Fruit fly (Drosophila melanogaster): Measurements from ENCODE around the gene ND-23.

Gene ND-23

DNA sequence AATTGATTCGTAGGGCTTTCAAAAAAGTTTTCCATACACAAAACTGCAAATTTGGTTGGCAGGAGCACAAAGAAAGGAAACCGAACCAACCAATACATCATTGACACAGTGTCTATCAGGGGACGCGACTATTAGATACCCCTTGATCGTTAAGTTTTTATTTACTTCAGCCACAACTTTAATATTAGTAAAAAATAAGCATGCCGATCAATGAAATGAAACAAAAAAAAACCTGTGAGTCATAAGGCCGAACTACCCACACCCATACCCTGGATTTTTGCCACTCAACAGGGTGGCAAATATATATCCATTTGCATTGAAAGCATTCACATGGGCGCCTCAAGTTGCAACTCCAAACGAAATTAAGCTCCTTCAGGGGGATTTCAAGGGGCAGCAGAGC is 20.6 kb downstream of the ND-23 start:
- TF ChIP-seq CTCF (optimal IDR thresholded peaks at IDR 0.05) (no peak), CG8478 (optimal IDR thresholded peaks at IDR 0.05) (no peak)

DNA sequence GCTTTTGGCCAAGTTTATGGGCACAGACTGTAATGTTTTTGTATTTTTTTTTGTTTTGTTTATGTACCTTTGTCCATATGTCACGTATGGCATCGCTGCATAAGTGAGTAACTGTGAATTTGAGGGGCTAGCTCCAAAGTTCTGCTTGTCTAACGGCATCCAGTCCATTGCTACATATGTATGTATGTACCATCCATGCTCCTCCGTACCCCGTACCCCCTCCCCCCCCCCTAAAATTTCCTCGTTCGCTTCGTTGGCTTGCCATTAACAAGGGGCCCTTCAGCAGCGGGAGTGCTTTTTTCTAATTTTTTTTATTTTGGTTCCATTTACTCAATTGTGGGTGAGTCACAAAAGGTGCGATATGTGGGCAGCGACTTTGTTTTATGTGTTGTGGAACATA is 22.8 kb downstream of the ND-23 start:
- no peak for TF ChIP-seq CTCF (optimal IDR thresholded peaks at IDR 0.05)
- no peak for TF ChIP-seq CG8478 (optimal IDR thresholded peaks at IDR 0.05)

DNA sequence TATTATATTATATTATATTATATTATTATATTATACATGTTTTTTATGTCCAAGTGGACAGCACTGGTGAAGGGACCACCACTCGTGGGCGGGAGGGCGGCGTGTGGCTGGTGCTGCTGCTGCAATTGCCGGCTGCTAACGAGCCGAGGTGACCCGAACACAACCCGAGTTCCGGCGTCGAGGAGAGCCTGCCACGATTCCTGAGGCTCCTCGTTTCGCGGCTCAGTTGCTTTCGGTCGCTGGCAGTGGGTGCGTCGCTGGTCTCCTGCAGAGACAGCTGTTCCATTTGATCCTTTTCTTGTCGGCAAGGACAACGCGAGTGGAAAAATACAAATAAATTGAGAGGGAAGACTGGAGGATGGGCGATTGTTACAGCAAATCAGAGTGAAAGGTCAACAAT is 26.5 kb downstream of the ND-23 start:
- TF ChIP-seq CTCF (optimal IDR thresholded peaks at IDR 0.05) = no peak
- no peak for TF ChIP-seq CG8478 (optimal IDR thresholded peaks at IDR 0.05)

DNA sequence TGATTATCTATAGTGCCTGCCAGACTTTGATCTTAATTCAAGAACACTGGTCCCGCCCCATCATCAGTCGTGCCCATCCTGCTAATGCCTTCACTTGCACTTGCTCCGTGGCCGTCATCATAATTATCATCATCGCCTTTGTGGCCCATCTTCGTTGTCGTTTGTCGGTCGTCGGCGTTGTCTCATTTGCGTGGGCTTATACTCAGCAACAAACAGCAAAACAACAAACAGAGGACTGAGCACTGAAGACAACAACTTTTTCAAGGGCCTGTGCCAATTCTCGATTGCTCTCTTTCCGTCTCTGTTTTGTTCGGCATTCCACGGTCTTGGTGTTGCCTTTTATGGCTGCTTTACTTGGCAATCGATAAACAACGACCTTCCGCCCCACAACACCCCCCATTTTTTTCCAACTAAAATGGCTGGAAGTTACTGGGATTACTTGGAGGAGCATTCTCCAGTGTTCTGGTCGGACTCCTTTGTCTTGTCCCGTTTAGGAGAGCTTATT is 29.0 kb downstream of the ND-23 start:
- TF ChIP-seq CG8478 (optimal IDR thresholded peaks at IDR 0.05) = no peak

DNA sequence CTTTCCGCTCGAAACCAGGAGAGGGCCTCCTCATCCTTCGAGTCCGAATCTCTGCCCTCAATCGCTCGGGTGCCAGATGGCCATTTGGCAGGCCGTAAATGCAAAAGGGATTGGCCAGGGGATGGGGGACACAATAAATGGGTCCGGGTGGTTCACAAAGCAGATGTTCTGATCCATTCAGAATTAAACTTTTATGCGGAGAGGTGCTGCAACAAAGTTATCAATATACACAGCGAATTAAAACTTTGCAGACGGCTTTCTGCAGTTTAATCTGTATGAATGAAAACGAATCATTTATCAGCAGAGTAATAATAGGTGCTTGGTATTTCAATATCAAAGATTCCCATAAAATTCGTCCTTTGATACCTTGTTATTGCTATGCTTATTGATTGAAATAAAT is 29.6 kb downstream of the ND-23 start:
- TF ChIP-seq CTCF (optimal IDR thresholded peaks at IDR 0.05) (no peak), CG8478 (optimal IDR thresholded peaks at IDR 0.05) (no peak)

DNA sequence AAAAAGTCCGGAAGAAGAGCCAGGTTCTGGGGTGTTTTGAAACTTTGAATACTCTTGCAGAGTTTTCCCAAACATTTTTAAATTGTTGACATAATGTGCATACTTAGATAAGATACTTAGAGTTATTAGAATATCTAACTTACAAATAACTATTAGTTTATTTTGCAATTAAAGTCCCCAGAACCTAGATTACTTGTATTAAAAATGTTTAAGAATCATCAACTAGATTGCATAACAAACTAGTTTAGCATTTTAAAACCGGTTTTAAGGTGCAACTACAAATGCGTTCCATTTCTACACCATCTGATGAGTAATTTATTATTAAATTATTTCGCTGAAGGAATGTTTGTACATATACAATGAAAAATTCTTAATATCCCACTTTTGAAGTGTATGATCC is 30.6 kb downstream of the ND-23 start:
- no peak for TF ChIP-seq CTCF (optimal IDR thresholded peaks at IDR 0.05)
- TF ChIP-seq CG8478 (optimal IDR thresholded peaks at IDR 0.05) = no peak

DNA sequence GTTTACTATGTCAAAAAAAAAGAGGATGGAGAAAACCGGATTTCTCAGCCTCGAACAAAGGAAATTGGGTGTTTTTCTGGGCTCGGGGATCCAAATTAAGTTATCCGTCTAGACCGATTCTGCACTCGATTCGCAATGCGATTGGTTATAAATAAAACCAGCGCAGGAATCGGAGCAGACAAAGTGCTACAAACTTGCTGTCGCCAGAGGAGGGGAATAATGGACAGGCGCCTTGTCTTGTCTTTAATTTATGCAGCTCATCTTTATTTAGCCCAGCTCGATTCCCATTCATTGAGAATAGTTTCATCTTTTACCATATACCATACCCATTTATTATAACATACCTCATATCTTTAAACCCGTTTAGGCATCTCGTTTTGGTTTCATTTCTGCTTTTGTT is 32.2 kb downstream of the ND-23 start:
- TF ChIP-seq CTCF (optimal IDR thresholded peaks at IDR 0.05) (no peak), CG8478 (optimal IDR thresholded peaks at IDR 0.05) (no peak)

DNA sequence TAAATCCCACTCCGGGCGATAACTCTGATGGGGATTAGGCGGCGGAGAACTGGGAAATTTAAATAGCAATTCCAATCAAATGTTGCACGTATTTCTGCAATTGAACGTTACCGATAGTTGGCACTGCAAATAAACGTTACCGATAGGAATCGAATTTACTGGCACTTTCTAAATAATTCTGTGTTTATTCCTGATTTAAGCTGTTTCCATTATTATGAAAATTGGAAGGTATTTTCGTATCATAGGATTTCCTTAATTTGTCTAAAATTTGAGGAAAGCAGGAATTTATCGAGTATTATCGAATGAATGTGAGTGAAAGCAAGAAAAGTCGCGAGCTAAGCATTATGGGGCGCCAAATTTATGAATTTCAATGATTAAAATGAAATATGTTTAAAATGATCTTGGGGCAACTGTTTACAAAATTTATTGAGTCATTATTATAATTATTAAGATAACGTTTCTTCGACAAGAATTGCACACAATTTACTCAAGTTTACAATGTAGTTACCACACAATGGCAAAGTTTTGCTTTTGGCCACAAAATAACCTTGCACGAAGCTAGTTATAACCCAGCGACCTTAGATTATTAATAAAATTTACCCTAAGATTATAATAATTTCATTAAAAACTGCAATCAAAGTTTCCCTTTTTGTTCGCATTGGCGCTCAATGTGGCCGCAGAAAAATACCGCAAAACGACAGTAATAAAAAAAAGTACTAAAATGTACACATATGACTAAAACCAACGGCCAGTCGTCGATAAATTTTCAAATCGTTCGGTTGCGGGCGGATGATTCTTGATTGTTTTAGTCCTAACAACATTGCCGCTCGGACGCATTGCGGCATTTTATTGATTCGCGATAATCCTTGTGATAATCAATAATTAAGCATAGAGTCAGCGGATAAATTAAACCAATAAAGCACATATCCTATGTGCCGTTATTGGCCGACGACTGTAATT is 33.1 kb downstream of the ND-23 start, which contains the start of gene alpha-Man-IIb:
Gene alpha-Man-IIb (plus strand): TSS at position 747 of the 960 bp plus-strand sequence.
- TF ChIP-seq CTCF (optimal IDR thresholded peaks at IDR 0.05) (peak in 1 of 2 experiments; percentile 58), CG8478 (optimal IDR thresholded peaks at IDR 0.05) (no peak)

DNA sequence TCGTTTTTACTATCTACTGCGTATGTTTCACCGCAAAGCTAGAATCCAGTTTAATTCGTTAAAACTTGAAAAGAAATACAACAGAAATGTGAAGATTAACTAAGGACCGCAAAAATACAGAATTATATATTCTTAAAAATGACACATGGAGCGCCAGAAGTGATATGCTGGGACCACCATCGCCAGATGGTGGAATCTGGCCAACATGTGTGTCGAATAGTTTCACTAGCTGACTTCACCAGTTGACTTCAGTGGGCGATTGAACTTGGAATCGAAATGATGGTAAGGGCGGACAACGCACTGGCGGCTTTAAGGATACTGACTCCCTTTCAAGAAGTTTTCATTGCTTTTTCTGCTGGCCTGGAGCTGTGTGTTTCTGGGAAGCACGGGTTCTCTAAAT is 34.9 kb downstream of the ND-23 start, which contains the start of gene CG9593:
Gene CG9593 (plus strand): TSS at position 270 of the 400 bp plus-strand sequence.
- TF ChIP-seq CG8478 (optimal IDR thresholded peaks at IDR 0.05) (no peak), CTCF (optimal IDR thresholded peaks at IDR 0.05) (no peak)

DNA sequence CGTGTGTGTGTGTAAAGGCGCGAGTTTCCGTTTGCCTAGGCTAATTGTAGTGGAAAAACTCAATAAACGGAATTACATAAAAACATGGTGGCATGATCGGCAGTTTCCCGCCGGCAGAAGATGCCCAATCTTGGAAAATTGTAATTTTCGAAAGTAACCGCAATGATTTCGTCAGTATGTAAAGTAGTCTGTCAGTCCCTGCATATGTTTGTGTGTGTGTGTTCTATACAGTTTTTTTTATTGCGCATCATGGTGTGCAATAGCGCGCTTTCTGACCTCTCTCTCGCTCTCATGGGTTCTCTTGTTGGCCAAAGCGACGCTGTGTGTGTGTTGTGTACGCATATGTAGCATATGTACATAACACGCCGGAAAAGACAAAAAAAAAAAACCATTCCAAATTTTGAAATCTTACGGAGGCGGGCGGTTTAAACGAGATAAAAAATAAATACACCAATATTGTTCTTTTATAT is 42.6 kb downstream of the ND-23 start:
- TF ChIP-seq CTCF (optimal IDR thresholded peaks at IDR 0.05) (no peak), CG8478 (optimal IDR thresholded peaks at IDR 0.05) (no peak)

DNA sequence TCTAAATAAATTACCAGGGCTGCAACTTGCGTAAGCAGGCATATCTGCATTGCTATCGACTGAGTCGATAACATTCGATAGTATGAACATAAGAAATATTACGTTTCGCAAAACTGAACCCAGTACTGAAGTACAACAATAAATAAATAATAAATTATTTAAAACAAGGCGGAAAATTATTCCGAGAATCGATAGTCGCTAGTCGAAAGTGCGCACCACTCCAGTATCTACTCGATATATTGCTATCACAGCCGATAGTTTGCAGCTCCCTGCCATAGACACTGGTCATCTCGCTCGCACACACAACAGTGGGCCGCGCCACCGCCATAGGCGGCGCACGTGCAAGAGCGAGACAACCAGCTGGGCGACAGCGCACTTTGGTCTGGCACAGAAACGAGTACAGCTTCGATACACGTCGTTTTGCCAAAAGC is 43.5 kb downstream of the ND-23 start, which contains the start of gene nsl1:
Gene nsl1 (plus strand): TSS at position 411 of the 431 bp plus-strand sequence.
- no peak for TF ChIP-seq CG8478 (optimal IDR thresholded peaks at IDR 0.05)
- peak; percentile 20 to 32 for TF ChIP-seq CTCF (optimal IDR thresholded peaks at IDR 0.05)

DNA sequence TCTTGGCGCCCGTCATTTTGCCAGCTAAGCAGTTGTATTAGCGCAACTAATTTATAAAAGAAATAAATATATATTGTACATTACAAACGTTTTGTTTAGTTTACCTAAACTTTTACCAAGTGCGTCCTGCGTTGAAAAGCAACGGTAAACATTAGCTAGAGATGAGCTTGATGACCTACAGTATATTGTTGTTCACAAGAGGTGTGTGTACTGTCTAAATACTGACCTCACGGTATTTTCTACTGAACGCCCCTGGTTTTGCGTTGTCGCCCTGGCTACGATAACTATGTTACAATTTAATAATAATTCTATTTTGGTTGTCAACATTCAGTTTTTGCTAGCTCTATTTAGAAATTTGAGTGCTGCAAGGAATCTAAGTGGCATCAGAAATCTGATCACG is 44.5 kb downstream of the ND-23 start, which contains the start of gene Acyp2:
Gene Acyp2 (plus strand): TSS at position 262 of the 400 bp plus-strand sequence.
- TF ChIP-seq CTCF (optimal IDR thresholded peaks at IDR 0.05) (peak in 1 of 2 experiments; percentile 44), CG8478 (optimal IDR thresholded peaks at IDR 0.05) (no peak)

DNA sequence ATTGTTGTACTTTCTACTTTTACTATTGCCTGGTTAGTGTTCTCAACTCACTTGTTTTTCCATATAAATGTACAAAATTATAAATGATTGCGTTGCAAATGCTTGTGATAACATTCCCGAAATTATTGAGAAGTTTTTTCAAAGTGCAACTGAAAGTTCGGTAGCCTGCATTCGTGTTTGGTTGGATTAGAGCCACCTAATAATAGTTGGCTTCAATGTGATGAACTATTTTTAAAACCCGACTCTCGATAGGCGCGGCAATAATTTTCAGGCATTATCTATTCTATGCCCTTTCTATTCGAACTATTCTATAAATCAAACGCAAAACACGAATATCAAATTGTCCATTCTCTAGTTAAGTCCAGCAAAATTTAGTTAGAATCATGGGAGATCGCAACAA is 48.7 kb downstream of the ND-23 start, which contains the start of gene Uros2:
Gene Uros2 (plus strand): TSS at position 301 of the 400 bp plus-strand sequence.
- TF ChIP-seq CG8478 (optimal IDR thresholded peaks at IDR 0.05) (no peak), CTCF (optimal IDR thresholded peaks at IDR 0.05) (no peak)

DNA sequence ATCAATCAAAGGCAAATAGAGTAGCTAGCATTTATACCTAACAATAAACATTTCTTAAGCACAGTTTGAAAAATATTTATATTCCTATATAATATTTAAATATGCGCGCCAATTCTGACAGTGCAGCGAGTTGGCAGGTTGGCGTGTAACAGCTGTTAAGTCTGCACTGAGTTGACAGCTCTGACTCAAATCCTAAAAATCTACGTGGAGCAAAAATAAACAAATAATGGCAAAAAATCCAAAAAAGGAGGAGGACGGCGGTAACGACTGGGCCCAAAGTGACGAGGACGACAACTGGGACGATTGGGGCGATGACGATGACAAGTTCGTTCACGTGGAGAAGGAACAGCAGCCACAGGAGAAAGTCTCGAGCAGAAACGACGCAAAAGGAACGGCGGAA is 50.4 kb downstream of the ND-23 start, which contains the start of gene CG9590:
Gene CG9590 (plus strand): TSS at position 166 of the 400 bp plus-strand sequence.
- TF ChIP-seq CTCF (optimal IDR thresholded peaks at IDR 0.05) (no peak), CG8478 (optimal IDR thresholded peaks at IDR 0.05) (no peak)

Data from S2 (cell line).